ENCODE assay signal across 1 worm cellular context in the genomic region with DNA sequence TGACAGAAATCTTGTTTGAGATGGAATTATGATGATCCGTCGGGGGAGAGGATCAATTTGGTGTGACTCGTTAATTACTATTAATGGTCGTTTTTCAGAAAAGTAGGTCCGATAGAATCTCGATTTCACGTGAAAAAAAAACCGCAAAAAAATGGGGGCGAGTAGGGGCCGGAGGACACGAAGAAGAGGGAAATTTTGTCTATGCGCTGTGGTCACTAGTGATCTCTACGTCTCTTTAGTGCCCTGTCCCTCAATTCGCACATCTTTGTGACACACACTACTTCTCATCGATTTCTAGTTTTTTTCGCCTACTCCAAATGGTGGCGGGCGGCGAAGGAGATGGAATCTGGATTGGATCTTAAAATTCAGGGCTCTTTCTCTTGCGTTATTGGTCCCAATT.
TF ChIP-seq lines count a peak whose summit lies in the region.

No protein-coding gene starts in this region.

TF ChIP-seq in whole organism, late embryonic, 69 proteins besides CTCF, POLR2A, EP300 and RAD21 (continued from another document):
- TF ChIP-seq F13H6.1 (tag; optimal IDR thresholded peaks at IDR 0.05; lab: Kevin White, UChicago) (no peak), syd-9 (tag; optimal IDR thresholded peaks at IDR 0.05; lab: Kevin White, UChicago) (no peak), unc-42 (tag; optimal IDR thresholded peaks at IDR 0.05; lab: Kevin White, UChicago) (peak; percentile 1), unc-86 (tag; optimal IDR thresholded peaks at IDR 0.05; lab: Kevin White, UChicago) (no peak), hlh-15 (tag; optimal IDR thresholded peaks at IDR 0.05; lab: Kevin White, UChicago) (no peak), K09A11.1 (tag; optimal IDR thresholded peaks at IDR 0.05; lab: Kevin White, UChicago; ENCODE audit: insufficient read depth) (no peak), ceh-48 (tag; optimal IDR thresholded peaks at IDR 0.05; lab: Kevin White, UChicago) (peak; percentile 58), pat-9 (tag; optimal IDR thresholded peaks at IDR 0.05; lab: Kevin White, UChicago) (no peak), Y22D7AL.16 (tag; optimal IDR thresholded peaks at IDR 0.05; lab: Kevin White, UChicago) (no peak), ztf-16 (tag; optimal IDR thresholded peaks at IDR 0.05; lab: Kevin White, UChicago) (no peak), mec-3 (tag; optimal IDR thresholded peaks at IDR 0.05; lab: Kevin White, UChicago; ENCODE audit: borderline replicate concordance) (no peak), ets-4 (tag; optimal IDR thresholded peaks at IDR 0.05; lab: Kevin White, UChicago) (no peak), unc-55 (GFP tag; optimal IDR thresholded peaks at IDR 0.05; lab: Kevin White, UChicago) (no peak), dmd-4 (tag; optimal IDR thresholded peaks at IDR 0.05; lab: Kevin White, UChicago; ENCODE audit: borderline replicate concordance) (no peak), fkh-6 (tag; optimal IDR thresholded peaks at IDR 0.05; lab: Kevin White, UChicago) (no peak), ceh-24 (tag; optimal IDR thresholded peaks at IDR 0.05; lab: Kevin White, UChicago) (no peak), nfya-1 (tag; optimal IDR thresholded peaks at IDR 0.05; lab: Kevin White, UChicago) (peak; percentile 3)
TF ChIP-seq in whole organism, late embryonic: peak in this region for 5.
